Fruit fly (Drosophila melanogaster) whole organism, embryonic: ENCODE measurements around the gene PolE2.

Source experiments
- Atf-2 ChIP-seq: fragments of 200-800 bp; sonication (Bioruptor generic); optimal IDR thresholded peaks from 2 replicates; lab custom pipeline; 2016; ENCODE audit warnings: missing biosample characterization, missing genetic modification characterization
- Bdp1 ChIP-seq: fragments of 200-800 bp; sonication (Bioruptor generic); optimal IDR thresholded peaks from 3 replicates; lab custom pipeline; 2016; ENCODE audit warnings: missing biosample characterization, missing genetic modification characterization
- CG10565 ChIP-seq: fragments of 200-800 bp; sonication (Bioruptor generic); optimal IDR thresholded peaks from 3 replicates; lab custom pipeline; 2016; ENCODE audit warnings: missing biosample characterization, mild to moderate bottlenecking, missing genetic modification characterization
- CG11695 ChIP-seq: fragments of 200-800 bp; sonication (Bioruptor generic); IDR thresholded peaks from 3 replicates; pipeline ENCODE4 v1.3.6; 2022; ENCODE audit warnings: missing biosample characterization, missing genetic modification characterization
- CG12236 ChIP-seq: fragments of 200-800 bp; sonication (Bioruptor generic); optimal IDR thresholded peaks from 2 replicates; lab custom pipeline; 2016; ENCODE audit warnings: missing biosample characterization, missing genetic modification characterization
- CG12299 ChIP-seq: fragments of 200-800 bp; sonication (Bioruptor generic); optimal IDR thresholded peaks from 2 replicates; lab custom pipeline; 2018; ENCODE audit warnings: missing biosample characterization, mild to moderate bottlenecking, missing genetic modification characterization
- CG13775 ChIP-seq: fragments of 200-800 bp; sonication (Bioruptor generic); optimal IDR thresholded peaks from 3 replicates; lab custom pipeline; 2017; ENCODE audit warnings: missing biosample characterization, mild to moderate bottlenecking, missing genetic modification characterization
- CG14441 ChIP-seq: fragments of 200-800 bp; sonication (Bioruptor generic); IDR thresholded peaks from 2 replicates; pipeline ENCODE4 v1.3.6; 2022; ENCODE audit warnings: missing biosample characterization, missing genetic modification characterization
- CG14667 ChIP-seq: fragments of 200-800 bp; sonication (Bioruptor generic); IDR thresholded peaks from 2 replicates; pipeline ENCODE4 v1.3.6; 2022; ENCODE audit warnings: missing biosample characterization, missing genetic modification characterization
- CG1529 ChIP-seq: fragments of 200-800 bp; sonication (Bioruptor generic); optimal IDR thresholded peaks from 3 replicates; lab custom pipeline; 2018; ENCODE audit warnings: missing biosample characterization, missing genetic modification characterization
- CG18476 ChIP-seq: fragments of 200-800 bp; sonication (Bioruptor generic); optimal IDR thresholded peaks from 2 replicates; lab custom pipeline; 2016; ENCODE audit warnings: missing biosample characterization, mild to moderate bottlenecking, missing genetic modification characterization
- CG2712 ChIP-seq: fragments of 200-800 bp; optimal IDR thresholded peaks from 3 replicates; lab custom pipeline; 2019; ENCODE audit warnings: missing biosample characterization, mild to moderate bottlenecking, missing genetic modification characterization, moderate library complexity
- CG2875 ChIP-seq: fragments of 200-800 bp; sonication (Bioruptor generic); optimal IDR thresholded peaks from 2 replicates; lab custom pipeline; 2017; ENCODE audit warnings: missing biosample characterization, mild to moderate bottlenecking, missing genetic modification characterization, missing genetic modification reagents
- CG34376 ChIP-seq: fragments of 200-800 bp; sonication (Bioruptor generic); optimal IDR thresholded peaks from 2 replicates; lab custom pipeline; 2018; ENCODE audit warnings: missing biosample characterization, mild to moderate bottlenecking, missing genetic modification characterization
- CG34422 ChIP-seq: fragments of 200-800 bp; sonication (Bioruptor generic); IDR thresholded peaks from 3 replicates; pipeline ENCODE4 v1.3.6; 2022; ENCODE audit warnings: missing biosample characterization, missing genetic modification characterization
- CG4360 ChIP-seq: fragments of 200-800 bp; sonication (Bioruptor generic); IDR thresholded peaks from 2 replicates; pipeline ENCODE4 v1.3.6; 2022; ENCODE audit warnings: missing biosample characterization, missing genetic modification characterization
- CG5180 ChIP-seq: fragments of 200-800 bp; sonication (Bioruptor generic); optimal IDR thresholded peaks from 3 replicates; lab custom pipeline; 2017; ENCODE audit warnings: missing biosample characterization, missing genetic modification characterization, mild to moderate bottlenecking, moderate library complexity, missing genetic modification reagents
- CG6765 ChIP-seq: fragments of 200-800 bp; sonication (Bioruptor generic); optimal IDR thresholded peaks from 3 replicates; lab custom pipeline; 2017; ENCODE audit warnings: missing biosample characterization, mild to moderate bottlenecking, missing genetic modification characterization
- CG7357 ChIP-seq: fragments of 200-800 bp; sonication (Bioruptor generic); IDR thresholded peaks from 3 replicates; pipeline ENCODE4 v1.3.6; 2022; ENCODE audit warnings: missing biosample characterization, missing genetic modification characterization
- CG7745 ChIP-seq: fragments of 200-800 bp; sonication (Bioruptor generic); optimal IDR thresholded peaks from 2 replicates; lab custom pipeline; 2018; ENCODE audit warnings: missing biosample characterization, mild to moderate bottlenecking, missing genetic modification characterization, moderate library complexity
- Ets97D ChIP-seq: fragments of 200-800 bp; sonication (Bioruptor generic); optimal IDR thresholded peaks from 3 replicates; lab custom pipeline; 2016; ENCODE audit warnings: missing biosample characterization, missing genetic modification characterization
- Fer1 ChIP-seq: fragments of 200-800 bp; sonication (Bioruptor generic); optimal IDR thresholded peaks from 2 replicates; lab custom pipeline; 2017; ENCODE audit warnings: missing biosample characterization, mild to moderate bottlenecking, missing genetic modification characterization
- Fer2 ChIP-seq: fragments of 200-800 bp; sonication (Bioruptor generic); optimal IDR thresholded peaks from 2 replicates; lab custom pipeline; 2018; ENCODE audit warnings: missing biosample characterization, mild to moderate bottlenecking, missing genetic modification characterization, moderate library complexity
- Gug ChIP-seq: fragments of 200-800 bp; sonication (Bioruptor generic); IDR thresholded peaks from 4 replicates; pipeline ENCODE4 v1.3.6; 2022; ENCODE audit warnings: missing biosample characterization, missing genetic modification characterization
- Mes4 ChIP-seq: fragments of 200-800 bp; sonication (Bioruptor generic); optimal IDR thresholded peaks from 2 replicates; lab custom pipeline; 2016; ENCODE audit warnings: missing biosample characterization, missing genetic modification characterization
- NC2α ChIP-seq: fragments of 200-800 bp; sonication (Bioruptor generic); optimal IDR thresholded peaks from 2 replicates; lab custom pipeline; 2016; ENCODE audit warnings: missing biosample characterization, missing genetic modification characterization
- Nf-YB ChIP-seq: fragments of 200-800 bp; sonication (Bioruptor generic); optimal IDR thresholded peaks from 3 replicates; lab custom pipeline; 2019; ENCODE audit warnings: missing biosample characterization, mild to moderate bottlenecking, missing genetic modification characterization, moderate library complexity
- Sin3A ChIP-seq: fragments of >200 bp; optimal IDR thresholded peaks from 2 replicates; lab custom pipeline; 2018
- Stat92E ChIP-seq, 3 experiments: fragments of >200 bp in 2 of 3; fragments of 200-800 bp in 1 of 3; sonication (Bioruptor generic) in 1 of 3; optimal IDR thresholded peaks; 2 replicates each; lab custom pipeline; 2017 to 2019; ENCODE audit warnings: missing biosample characterization in 3 of 3, missing genetic modification characterization in 3 of 3, mild to moderate bottlenecking in 1 of 3, moderate library complexity in 1 of 3
- Vsx1 ChIP-seq: fragments of 200-800 bp; sonication (Bioruptor generic); optimal IDR thresholded peaks from 2 replicates; lab custom pipeline; 2017; ENCODE audit warnings: missing biosample characterization, mild to moderate bottlenecking, missing genetic modification characterization, missing genetic modification reagents
- bowl ChIP-seq: fragments of 200-800 bp; sonication (Bioruptor generic); IDR thresholded peaks from 2 replicates; pipeline ENCODE4 v1.3.6; 2022; ENCODE audit warnings: missing biosample characterization, missing genetic modification characterization
- br ChIP-seq: fragments of >200 bp; optimal IDR thresholded peaks from 2 replicates; lab custom pipeline; 2017
- caup ChIP-seq: fragments of 200-800 bp; sonication (Bioruptor generic); optimal IDR thresholded peaks from 3 replicates; lab custom pipeline; 2017; ENCODE audit warnings: missing biosample characterization, mild to moderate bottlenecking, missing genetic modification characterization, moderate library complexity; ENCODE audit not compliant: severe bottlenecking
- corto ChIP-seq: fragments of 200-800 bp; sonication (Bioruptor generic); optimal IDR thresholded peaks from 2 replicates; lab custom pipeline; 2016; ENCODE audit warnings: missing biosample characterization, mild to moderate bottlenecking, missing genetic modification characterization, moderate library complexity
- crol ChIP-seq: fragments of 200-800 bp; sonication (Bioruptor generic); IDR thresholded peaks from 2 replicates; pipeline ENCODE4 v1.3.6; 2022; ENCODE audit warnings: missing biosample characterization, missing genetic modification characterization
- dmrt11E ChIP-seq: fragments of 200-800 bp; sonication (Bioruptor generic); optimal IDR thresholded peaks from 3 replicates; lab custom pipeline; 2018; ENCODE audit warnings: missing biosample characterization, mild to moderate bottlenecking, missing genetic modification characterization, moderate library complexity
- fd3F ChIP-seq: fragments of 200-800 bp; sonication (Bioruptor generic); optimal IDR thresholded peaks from 2 replicates; lab custom pipeline; 2018; ENCODE audit warnings: missing biosample characterization, mild to moderate bottlenecking, missing genetic modification characterization, moderate library complexity
- fru ChIP-seq: fragments of >200 bp; optimal IDR thresholded peaks from 2 replicates; lab custom pipeline; 2017
- grau ChIP-seq: fragments of 200-800 bp; optimal IDR thresholded peaks from 3 replicates; lab custom pipeline; 2019; ENCODE audit warnings: missing biosample characterization, mild to moderate bottlenecking, missing genetic modification characterization, moderate library complexity
- h ChIP-seq: fragments of >200 bp; optimal IDR thresholded peaks from 2 replicates; lab custom pipeline; 2017
- insv ChIP-seq, 2 experiments: fragments of 200-800 bp; sonication (Bioruptor generic); optimal IDR thresholded peaks; 3 replicates each; lab custom pipeline; 2016 to 2018; ENCODE audit warnings: missing biosample characterization in 2 of 2, missing genetic modification characterization in 2 of 2
- kah ChIP-seq: fragments of 200-800 bp; sonication (Bioruptor generic); optimal IDR thresholded peaks from 2 replicates; lab custom pipeline; 2018; ENCODE audit warnings: missing biosample characterization, mild to moderate bottlenecking, missing genetic modification characterization
- kni ChIP-seq: fragments of 200-800 bp; sonication (Bioruptor generic); optimal IDR thresholded peaks from 3 replicates; lab custom pipeline; 2017; ENCODE audit warnings: mild to moderate bottlenecking, missing biosample characterization, missing genetic modification reagents, missing genetic modification characterization
- lmd ChIP-seq: fragments of 200-800 bp; sonication (Bioruptor generic); IDR thresholded peaks from 2 replicates; pipeline ENCODE4 v1.3.6; 2022; ENCODE audit warnings: missing biosample characterization, missing genetic modification characterization
- pan ChIP-seq, 4 experiments: fragments of >200 bp in 3 of 4; fragments of 200-800 bp in 1 of 4; sonication (Bioruptor generic) in 1 of 4; optimal IDR thresholded peaks in 3 of 4; IDR thresholded peaks in 1 of 4; 2 replicates each; pipeline versions ENCODE4 v1.3.6 to Lab custom; 2017 to 2022; ENCODE audit warnings: missing biosample characterization in 2 of 4, missing genetic modification characterization in 2 of 4, mixed read lengths in 1 of 4
- phol ChIP-seq: fragments of 200-800 bp; sonication (Bioruptor generic); optimal IDR thresholded peaks from 3 replicates; lab custom pipeline; 2018; ENCODE audit warnings: missing biosample characterization, mild to moderate bottlenecking, missing genetic modification characterization, moderate library complexity
- psq ChIP-seq: fragments of 200-800 bp; sonication (Bioruptor generic); optimal IDR thresholded peaks from 2 replicates; lab custom pipeline; 2017; ENCODE audit warnings: missing biosample characterization, missing genetic modification characterization
- repo ChIP-seq: fragments of 200-800 bp; sonication (Bioruptor generic); optimal IDR thresholded peaks from 2 replicates; lab custom pipeline; 2016; ENCODE audit warnings: missing biosample characterization, missing genetic modification characterization
- tio ChIP-seq: fragments of 200-800 bp; sonication (Bioruptor generic); optimal IDR thresholded peaks from 2 replicates; lab custom pipeline; 2017; ENCODE audit warnings: missing biosample characterization, missing genetic modification characterization, inconsistent platforms
- yki ChIP-seq: fragments of >200 bp; optimal IDR thresholded peaks from 3 replicates; lab custom pipeline; 2018

PolE2 gene

DNA sequence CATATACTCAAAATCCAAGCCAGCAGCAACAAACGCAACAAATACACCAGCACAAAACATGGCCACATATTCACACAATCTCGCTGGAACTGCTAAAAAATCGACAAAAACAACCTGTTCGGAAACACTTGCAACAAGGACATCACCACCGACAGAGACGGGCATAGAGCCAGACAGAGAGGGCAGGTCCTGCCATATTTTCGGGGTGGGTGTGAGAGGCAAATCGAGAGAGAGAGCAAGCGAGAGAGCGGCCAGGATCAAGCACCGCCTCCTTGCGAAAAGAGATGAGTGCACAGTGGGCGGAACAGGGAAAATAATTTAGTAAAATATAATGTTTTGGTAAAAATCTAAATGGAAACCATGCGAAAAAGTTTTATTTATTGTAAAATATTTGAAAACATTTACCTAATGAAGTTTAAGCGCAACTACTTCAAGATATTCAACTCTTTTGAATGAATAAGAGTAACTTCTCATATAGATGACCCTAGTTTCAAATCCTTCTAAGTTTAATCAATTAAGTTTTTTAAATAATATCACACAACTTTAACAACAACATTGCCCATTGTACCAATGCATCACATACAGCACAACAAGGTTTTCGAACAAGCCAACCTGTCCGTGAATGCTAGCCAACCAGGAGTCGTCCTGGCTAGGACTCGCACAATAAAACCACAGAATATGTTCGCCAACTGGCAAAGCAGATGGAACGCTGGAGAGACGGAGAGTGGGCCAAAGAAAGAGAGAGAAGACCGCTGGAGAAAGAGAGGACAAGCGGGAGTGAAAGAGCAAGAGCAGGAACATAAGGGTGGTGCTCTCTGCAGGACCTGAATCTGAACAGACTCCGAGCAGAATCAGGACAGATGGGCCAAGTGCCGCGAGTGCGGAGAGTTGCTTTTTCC is 15.7 kb downstream of the PolE2 start (continued):
- TF ChIP-seq tio (GFP tag; lab: Kevin White, UChicago) (peak; percentile 47), fd3F (GFP tag; lab: Kevin White, UChicago) (peak; percentile 29), CG10565 (GFP tag; lab: Kevin White, UChicago) (no peak), CG7745 (tag; lab: Kevin White, UChicago) (no peak), bowl (no peak), fru (lab: Kevin White, UChicago) (no peak), Nf-YB (peak; percentile 92), dmrt11E (peak; percentile 73), NC2α (GFP tag; lab: Kevin White, UChicago) (no peak), caup (GFP tag; lab: Kevin White, UChicago) (no peak), pan (optimal IDR thresholded peaks at IDR 0.05; lab: Kevin White, UChicago) (no peak), pan (GFP tag; optimal IDR thresholded peaks at IDR 0.05 in 1 of 2, IDR thresholded peaks at IDR 0.05 in 1 of 2) (peak in 1 of 2 experiments; percentile 41), CG12236 (GFP tag; lab: Kevin White, UChicago) (peak; percentile 52), CG11695 (GFP tag; lab: Robert Waterston, UW) (0 out of 3 replicates have a peak, but pooled peaks have one; percentile 20), CG1529 (GFP tag; lab: Kevin White, UChicago) (peak; percentile 49), CG34422 (GFP tag; lab: Robert Waterston, UW) (no peak), yki (lab: Kevin White, UChicago) (peak; percentile 39), Vsx1 (no peak), CG13775 (GFP tag; lab: Kevin White, UChicago) (peak; percentile 69), br (no peak), lmd (GFP tag; lab: Robert Waterston, UW) (no peak), Bdp1 (GFP tag; lab: Kevin White, UChicago) (peak; percentile 23), Mes4 (GFP tag; lab: Kevin White, UChicago) (peak; percentile 40), CG6765 (GFP tag; lab: Kevin White, UChicago) (no peak), repo (GFP tag; lab: Kevin White, UChicago) (no peak), psq (no peak), CG2875 (peak; percentile 37), CG5180 (no peak), kni (GFP tag; lab: Kevin White, UChicago) (no peak), phol (tag; lab: Kevin White, UChicago) (peak; percentile 14), Fer2 (no peak), Stat92E (GFP tag; optimal IDR thresholded peaks at IDR 0.05; lab: Kevin White, UChicago) (no peak), kah (GFP tag; lab: Kevin White, UChicago) (no peak), grau (tag; lab: Kevin White, UChicago) (no peak), CG14441 (no peak), Sin3A (lab: Kevin White, UChicago) (no peak), CG4360 (GFP tag; lab: Robert Waterston, UW) (no peak), CG12299 (tag; lab: Kevin White, UChicago) (no peak), CG2712 (tag; lab: Kevin White, UChicago) (no peak), CG34376 (no peak), insv (GFP tag; optimal IDR thresholded peaks at IDR 0.05; lab: Kevin White, UChicago) (peak in 1 of 2 experiments; percentile 91), Ets97D (GFP tag; lab: Kevin White, UChicago) (no peak), CG18476 (no peak), CG14667 (no peak), crol (GFP tag; lab: Robert Waterston, UW) (no peak), Gug (GFP tag; lab: Robert Waterston, UW) (no peak), h (lab: Kevin White, UChicago) (no peak), Fer1 (GFP tag; lab: Kevin White, UChicago) (no peak), CG7357 (GFP tag; lab: Robert Waterston, UW) (no peak; the same call in 2 of the 3 replicates), Atf-2 (peak; percentile 56), corto (no peak)
